Worm (Caenorhabditis elegans) whole organism, L3 larva: ENCODE results near the gene ZK616.5.

Experiments
- ZK546.5 ChIP-seq: sonication (generic microtip); optimal IDR thresholded peaks from 2 replicates; lab custom pipeline; 2017; ENCODE audit warnings: missing biosample characterization, missing genetic modification characterization
- ama-1 ChIP-seq: fragments of 150-350 bp; optimal IDR thresholded peaks from 2 replicates; lab custom pipeline; 2018
- ceh-16 ChIP-seq: sonication (generic microtip); optimal IDR thresholded peaks from 2 replicates; lab custom pipeline; 2017; ENCODE audit warnings: missing biosample characterization, missing genetic modification characterization
- ceh-28 ChIP-seq: fragments of 150-350 bp; optimal IDR thresholded peaks from 2 replicates; lab custom pipeline; 2014; ENCODE audit warnings: missing biosample characterization, missing genetic modification reagents, missing genetic modification characterization
- daf-12 ChIP-seq: fragments of 150-350 bp; optimal IDR thresholded peaks from 2 replicates; lab custom pipeline; 2014; ENCODE audit warnings: missing biosample characterization, missing genetic modification reagents, missing genetic modification characterization
- egl-27 ChIP-seq: sonication (generic microtip); optimal IDR thresholded peaks from 4 replicates; lab custom pipeline; 2017; ENCODE audit warnings: missing biosample characterization, missing genetic modification reagents, missing genetic modification characterization
- egl-5 ChIP-seq: fragments of 150-350 bp; optimal IDR thresholded peaks from 2 replicates; lab custom pipeline; 2017; ENCODE audit warnings: missing biosample characterization, missing genetic modification reagents, missing genetic modification characterization, inconsistent platforms
- elt-1 ChIP-seq: fragments of 150-350 bp; optimal IDR thresholded peaks from 2 replicates; lab custom pipeline; 2014; ENCODE audit warnings: missing biosample characterization, missing genetic modification characterization
- elt-2 ChIP-seq: sonication (generic microtip); optimal IDR thresholded peaks from 2 replicates; lab custom pipeline; 2016; ENCODE audit warnings: missing genetic modification reagents, mild to moderate bottlenecking, missing genetic modification characterization, missing compliant biosample characterization
- elt-3 ChIP-seq, 3 experiments: fragments of 150-350 bp in 1 of 3; sonication (generic microtip) in 2 of 3; optimal IDR thresholded peaks; 2 replicates in 2 of 3; 4 replicates in 1 of 3; lab custom pipeline; 2014 to 2017; ENCODE audit warnings: missing biosample characterization in 3 of 3, missing genetic modification characterization in 3 of 3
- eor-1 ChIP-seq, 2 experiments: fragments of 150-350 bp; optimal IDR thresholded peaks; 2 replicates each; lab custom pipeline; 2014 to 2018; ENCODE audit warnings: missing biosample characterization in 2 of 2, missing genetic modification characterization in 2 of 2
- fkh-10 ChIP-seq: sonication (generic microtip); optimal IDR thresholded peaks from 2 replicates; lab custom pipeline; 2017; ENCODE audit warnings: missing biosample characterization, missing genetic modification reagents, missing genetic modification characterization
- fkh-2 ChIP-seq: fragments of 150-350 bp; optimal IDR thresholded peaks from 2 replicates; lab custom pipeline; 2014; ENCODE audit warnings: missing biosample characterization, missing genetic modification reagents, missing genetic modification characterization
- fos-1 ChIP-seq: fragments of 150-350 bp; optimal IDR thresholded peaks from 2 replicates; lab custom pipeline; 2014; ENCODE audit warnings: missing biosample characterization, missing genetic modification characterization
- hmg-11 ChIP-seq: sonication (generic microtip); optimal IDR thresholded peaks from 2 replicates; lab custom pipeline; 2016; ENCODE audit warnings: missing genetic modification characterization, missing compliant biosample characterization
- jun-1 ChIP-seq: fragments of 150-350 bp; optimal IDR thresholded peaks from 2 replicates; lab custom pipeline; 2014; ENCODE audit warnings: missing biosample characterization, missing genetic modification reagents, missing genetic modification characterization
- lin-15B ChIP-seq: fragments of 150-350 bp; optimal IDR thresholded peaks from 2 replicates; lab custom pipeline; 2014; ENCODE audit warnings: missing biosample characterization, missing genetic modification characterization
- lin-39 ChIP-seq: fragments of 150-350 bp; optimal IDR thresholded peaks from 2 replicates; lab custom pipeline; 2018; ENCODE audit warnings: missing biosample characterization, missing genetic modification reagents, missing genetic modification characterization
- mml-1 ChIP-seq: fragments of 150-350 bp; sonication (generic microtip); optimal IDR thresholded peaks from 3 replicates; lab custom pipeline; 2014; ENCODE audit warnings: missing biosample characterization, missing genetic modification characterization
- nhr-11 ChIP-seq: fragments of 150-350 bp; optimal IDR thresholded peaks from 2 replicates; lab custom pipeline; 2014; ENCODE audit warnings: missing biosample characterization, missing genetic modification characterization
- nhr-23 ChIP-seq: fragments of 150-350 bp; optimal IDR thresholded peaks from 2 replicates; lab custom pipeline; 2014; ENCODE audit warnings: missing biosample characterization, missing genetic modification reagents, missing genetic modification characterization
- nhr-25 ChIP-seq: sonication (generic microtip); optimal IDR thresholded peaks from 2 replicates; lab custom pipeline; 2017; ENCODE audit warnings: missing biosample characterization, missing genetic modification characterization
- nhr-43 ChIP-seq: sonication (generic microtip); optimal IDR thresholded peaks from 2 replicates; lab custom pipeline; 2016; ENCODE audit warnings: mild to moderate bottlenecking, missing genetic modification characterization, missing compliant biosample characterization; ENCODE audit not compliant: poor library complexity, severe bottlenecking
- nhr-67 ChIP-seq: fragments of 150-350 bp; optimal IDR thresholded peaks from 2 replicates; lab custom pipeline; 2014; ENCODE audit warnings: missing biosample characterization, missing genetic modification characterization
- nhr-76 ChIP-seq: fragments of 150-350 bp; sonication (generic microtip); optimal IDR thresholded peaks from 5 replicates; lab custom pipeline; 2014; ENCODE audit warnings: missing biosample characterization, missing genetic modification characterization
- nhr-77 ChIP-seq: fragments of 150-350 bp; optimal IDR thresholded peaks from 2 replicates; lab custom pipeline; 2014; ENCODE audit warnings: missing biosample characterization, missing genetic modification characterization
- pha-4 ChIP-seq: fragments of 150-350 bp; optimal IDR thresholded peaks from 2 replicates; lab custom pipeline; 2014; ENCODE audit warnings: missing biosample characterization, missing genetic modification reagents, missing genetic modification characterization
- sea-2 ChIP-seq: fragments of 150-350 bp; sonication (generic microtip); optimal IDR thresholded peaks from 4 replicates; lab custom pipeline; 2014; ENCODE audit warnings: missing biosample characterization, missing genetic modification reagents, missing genetic modification characterization
- skn-1 ChIP-seq: fragments of 150-350 bp; optimal IDR thresholded peaks from 2 replicates; lab custom pipeline; 2014; ENCODE audit warnings: missing biosample characterization, missing genetic modification characterization
- snpc-4 ChIP-seq: fragments of 150-350 bp; optimal IDR thresholded peaks from 2 replicates; lab custom pipeline; 2014; ENCODE audit warnings: missing biosample characterization, missing genetic modification characterization
- tbx-2 ChIP-seq: sonication (generic microtip); optimal IDR thresholded peaks from 2 replicates; lab custom pipeline; 2016; ENCODE audit warnings: mild to moderate bottlenecking, missing genetic modification characterization, missing compliant biosample characterization
- unc-39 ChIP-seq: sonication (generic microtip); optimal IDR thresholded peaks from 4 replicates; lab custom pipeline; 2017; ENCODE audit warnings: missing biosample characterization, missing genetic modification characterization
- unc-62 ChIP-seq: fragments of 150-350 bp; sonication (generic microtip); optimal IDR thresholded peaks from 4 replicates; lab custom pipeline; 2014; ENCODE audit warnings: missing biosample characterization, missing genetic modification reagents, missing genetic modification characterization
- zag-1 ChIP-seq: fragments of 150-350 bp; optimal IDR thresholded peaks from 2 replicates; lab custom pipeline; 2014; ENCODE audit warnings: missing biosample characterization, missing genetic modification characterization
- ztf-11 ChIP-seq: fragments of 150-350 bp; optimal IDR thresholded peaks from 2 replicates; lab custom pipeline; 2014; ENCODE audit warnings: missing biosample characterization, missing genetic modification characterization
- ztf-4 ChIP-seq: fragments of 150-350 bp; optimal IDR thresholded peaks from 2 replicates; lab custom pipeline; 2014; ENCODE audit warnings: missing biosample characterization, missing genetic modification characterization

ZK616.5 gene

ce11 chrIV:5394687-5395086, 3.0 kb downstream of the ZK616.5 start, which contains the start of the genes perm-3 and swsn-6 (continued):
- TF ChIP-seq daf-12 (tag; lab: Kevin White, UChicago) (no peak), unc-39 (tag; lab: Kevin White, UChicago) (no peak), pha-4 (tag; lab: Kevin White, UChicago) (peak; percentile 89), fkh-10 (GFP tag; lab: Kevin White, UChicago) (no peak), lin-15B (peak; percentile 85), ama-1 (lab: Kevin White, UChicago) (no peak), mml-1 (tag; lab: Kevin White, UChicago) (no peak)

- TF ChIP-seq snpc-4 (tag; lab: Kevin White, UChicago) (no peak), skn-1 (no peak), elt-3 (tag; optimal IDR thresholded peaks at IDR 0.05; lab: Kevin White, UChicago) (no peak), mml-1 (tag; lab: Kevin White, UChicago) (no peak), egl-5 (no peak), ztf-11 (no peak), ceh-16 (tag; lab: Kevin White, UChicago) (no peak), hmg-11 (no peak), fkh-2 (tag; lab: Kevin White, UChicago) (no peak), tbx-2 (tag; lab: Kevin White, UChicago) (no peak)
Observed at ce11 chrIV:5396769-5397168, 5.0 kb downstream of the ZK616.5 start, which contains the start of gene ZK616.3. Gene ZK616.3 (plus strand): TSS chrIV:5397069.

- TF ChIP-seq sea-2 (GFP tag; lab: Kevin White, UChicago), result no peak
- TF ChIP-seq nhr-43 (tag; lab: Kevin White, UChicago), result no peak
- no peak for TF ChIP-seq nhr-76
- no peak for TF ChIP-seq zag-1
- TF ChIP-seq nhr-23, result no peak
- TF ChIP-seq nhr-11 (tag; lab: Kevin White, UChicago), result no peak
- TF ChIP-seq unc-39 (tag; lab: Kevin White, UChicago), result no peak
- TF ChIP-seq ama-1 (lab: Kevin White, UChicago), result no peak
- no peak for TF ChIP-seq egl-5
- TF ChIP-seq, all 47 proteins: peak for 0
Observed at ce11 chrIV:5397539-5397938, 5.8 kb downstream of the ZK616.5 start, which contains the start of gene ZK616.2. Gene ZK616.2 (plus strand): TSS chrIV:5397839.

- TF ChIP-seq elt-3 (tag; optimal IDR thresholded peaks at IDR 0.05; lab: Kevin White, UChicago), result no peak
- no peak for TF ChIP-seq hmg-11
- no peak for TF ChIP-seq unc-62 (GFP tag; lab: Kevin White, UChicago)
- no peak for TF ChIP-seq ama-1 (lab: Kevin White, UChicago)
- TF ChIP-seq pha-4 (tag; lab: Kevin White, UChicago), result no peak
- no peak for TF ChIP-seq elt-1 (tag; lab: Kevin White, UChicago)
- no peak for TF ChIP-seq nhr-76
- TF ChIP-seq zag-1, result no peak
- no peak for TF ChIP-seq nhr-77 (tag; lab: Kevin White, UChicago)
Observed at ce11 chrIV:5400609-5401008, 8.9 kb downstream of the ZK616.5 start, which contains the start of gene ZK616.1. Gene ZK616.1 (plus strand): TSS chrIV:5400909.

ce11 chrIV:5405345-5405744, 13.6 kb downstream of the ZK616.5 start, which contains the start of gene ZK616.61:
Gene ZK616.61 (plus strand): TSS chrIV:5405645.
- no peak for TF ChIP-seq ztf-11
- no peak for TF ChIP-seq ZK546.5
- TF ChIP-seq eor-1 (tag; optimal IDR thresholded peaks at IDR 0.05; lab: Kevin White, UChicago), result no peak
- no peak for TF ChIP-seq egl-27 (tag; lab: Kevin White, UChicago)
- TF ChIP-seq mml-1 (tag; lab: Kevin White, UChicago), result no peak
- TF ChIP-seq nhr-67 (tag; lab: Kevin White, UChicago), result no peak
- TF ChIP-seq unc-39 (tag; lab: Kevin White, UChicago), result no peak
- TF ChIP-seq ceh-28 (tag; lab: Kevin White, UChicago), result no peak
- TF ChIP-seq unc-62 (GFP tag; lab: Kevin White, UChicago), result no peak
- TF ChIP-seq ztf-4 (tag; lab: Kevin White, UChicago), result no peak
- TF ChIP-seq nhr-25 (tag; lab: Kevin White, UChicago), result no peak
- TF ChIP-seq tbx-2 (tag; lab: Kevin White, UChicago), result no peak

- TF ChIP-seq lin-39 (no peak), fos-1 (tag; lab: Kevin White, UChicago) (no peak), jun-1 (no peak), unc-39 (tag; lab: Kevin White, UChicago) (no peak), egl-5 (no peak), egl-27 (tag; lab: Kevin White, UChicago) (no peak), elt-2 (no peak), nhr-77 (tag; lab: Kevin White, UChicago) (no peak), nhr-23 (no peak), tbx-2 (tag; lab: Kevin White, UChicago) (no peak), fkh-2 (tag; lab: Kevin White, UChicago) (no peak), ceh-28 (tag; lab: Kevin White, UChicago) (no peak), nhr-11 (tag; lab: Kevin White, UChicago) (no peak), ceh-16 (tag; lab: Kevin White, UChicago) (no peak), unc-62 (GFP tag; lab: Kevin White, UChicago) (no peak), skn-1 (no peak), sea-2 (GFP tag; lab: Kevin White, UChicago) (no peak), fkh-10 (GFP tag; lab: Kevin White, UChicago) (no peak)
- TF ChIP-seq, all 47 proteins: peak for 0
Observed at ce11 chrIV:5409112-5409511, 17.4 kb downstream of the ZK616.5 start.
